Worm (Caenorhabditis elegans) whole organism, young adult: ENCODE measurements around the gene mip-2.
A peak's percentile ranks its signal among the peaks of the same experiment; 100 is the strongest.

Source experiments
- B0035.1 ChIP-seq: sonication (generic microtip); optimal IDR thresholded peaks from 2 replicates; lab custom pipeline; 2016; ENCODE audit warnings: missing genetic modification characterization, mild to moderate bottlenecking, missing compliant biosample characterization, missing genotype, missing genetic modification reagents
- B0261.1 ChIP-seq: sonication (generic microtip); optimal IDR thresholded peaks from 2 replicates; lab custom pipeline; 2016; ENCODE audit warnings: mild to moderate bottlenecking, missing genetic modification characterization, moderate library complexity, missing compliant biosample characterization
- C17E4.6 ChIP-seq: fragments of 200-800 bp; sonication (Bioruptor generic); IDR thresholded peaks from 2 replicates; pipeline ENCODE4 v1.3.6; 2022; ENCODE audit warnings: missing genetic modification reagents, missing genetic modification characterization, missing compliant biosample characterization
- F33H1.4 ChIP-seq: fragments of 200-800 bp; sonication (Bioruptor generic); IDR thresholded peaks from 2 replicates; pipeline ENCODE4 v1.3.6; 2022; ENCODE audit warnings: missing genetic modification reagents, missing genetic modification characterization, missing compliant biosample characterization
- F55B11.4 ChIP-seq: sonication (generic microtip); optimal IDR thresholded peaks from 2 replicates; lab custom pipeline; 2016; ENCODE audit warnings: missing compliant biosample characterization, missing genetic modification characterization, borderline replicate concordance; ENCODE audit not compliant: insufficient read depth
- F57A8.1 ChIP-seq: fragments of 200-800 bp; sonication (Bioruptor generic); optimal IDR thresholded peaks from 2 replicates; lab custom pipeline; 2018; ENCODE audit warnings: mild to moderate bottlenecking, missing genetic modification characterization, moderate library complexity, missing compliant biosample characterization
- K12H6.12 ChIP-seq: fragments of 200-800 bp; sonication (Bioruptor generic); optimal IDR thresholded peaks from 2 replicates; lab custom pipeline; 2018; ENCODE audit warnings: mild to moderate bottlenecking, missing genetic modification characterization, missing compliant biosample characterization
- T07F8.4 ChIP-seq: sonication (generic microtip); optimal IDR thresholded peaks from 2 replicates; lab custom pipeline; 2016; ENCODE audit warnings: mild to moderate bottlenecking, missing genetic modification characterization, moderate library complexity, missing compliant biosample characterization
- Y53G8AR.9 ChIP-seq: fragments of 200-800 bp; sonication (Bioruptor generic); conservative IDR thresholded peaks from 2 replicates; pipeline ENCODE4 v1.3.6; 2022; ENCODE audit warnings: missing genetic modification reagents, missing genetic modification characterization, missing compliant biosample characterization
- akir-1 ChIP-seq: fragments of 200-800 bp; sonication (Bioruptor generic); optimal IDR thresholded peaks from 2 replicates; lab custom pipeline; 2018; ENCODE audit warnings: mild to moderate bottlenecking, missing genetic modification characterization, moderate library complexity, missing compliant biosample characterization
- aptf-3 ChIP-seq: fragments of 200-800 bp; sonication (Bioruptor generic); IDR thresholded peaks from 2 replicates; pipeline ENCODE4 v1.3.6; 2022; ENCODE audit warnings: missing genetic modification characterization, missing compliant biosample characterization
- atf-7 ChIP-seq: sonication (generic microtip); optimal IDR thresholded peaks from 2 replicates; lab custom pipeline; 2017; ENCODE audit warnings: mild to moderate bottlenecking, missing genetic modification characterization, missing compliant biosample characterization
- athp-1 ChIP-seq: sonication (generic microtip); optimal IDR thresholded peaks from 2 replicates; lab custom pipeline; 2017; ENCODE audit warnings: mild to moderate bottlenecking, missing genetic modification characterization, missing compliant biosample characterization
- attf-3 ChIP-seq: fragments of 200-800 bp; sonication (Bioruptor generic); conservative IDR thresholded peaks from 2 replicates; pipeline ENCODE4 v1.3.6; 2022; ENCODE audit warnings: missing genetic modification reagents, missing genetic modification characterization, missing compliant biosample characterization
- bed-2 ChIP-seq: fragments of 200-800 bp; sonication (Bioruptor generic); IDR thresholded peaks from 2 replicates; pipeline ENCODE4 v1.3.6; 2022; ENCODE audit warnings: missing genetic modification reagents, missing genetic modification characterization, missing compliant biosample characterization
- ccch-3 ChIP-seq: fragments of 200-800 bp; sonication (Bioruptor generic); optimal IDR thresholded peaks from 2 replicates; lab custom pipeline; 2018; ENCODE audit warnings: mild to moderate bottlenecking, missing genetic modification characterization, missing compliant biosample characterization
- cebp-1 ChIP-seq, 2 experiments: fragments of 200-800 bp in 1 of 2; sonication (Bioruptor generic) in 1 of 2; sonication (generic microtip) in 1 of 2; IDR thresholded peaks in 1 of 2; optimal IDR thresholded peaks in 1 of 2; 2 replicates each; pipeline versions ENCODE4 v1.3.6 to Lab custom; 2017 to 2022; ENCODE audit warnings: missing compliant biosample characterization in 2 of 2, missing genetic modification characterization in 2 of 2, mild to moderate bottlenecking in 1 of 2, missing genetic modification reagents in 1 of 2, moderate library complexity in 1 of 2
- cebp-2 ChIP-seq: fragments of 200-800 bp; sonication (Bioruptor generic); IDR thresholded peaks from 2 replicates; pipeline ENCODE4 v1.3.6; 2022; ENCODE audit warnings: missing genetic modification characterization, missing compliant biosample characterization
- ceh-100 ChIP-seq: fragments of 200-800 bp; sonication (Bioruptor generic); IDR thresholded peaks from 2 replicates; pipeline ENCODE4 v1.3.6; 2022; ENCODE audit warnings: missing genetic modification reagents, missing genetic modification characterization, missing compliant biosample characterization
- die-1 ChIP-seq: sonication (generic microtip); optimal IDR thresholded peaks from 2 replicates; lab custom pipeline; 2016; ENCODE audit warnings: missing genotype, mild to moderate bottlenecking, missing genetic modification characterization, missing compliant biosample characterization
- dpff-1 ChIP-seq: sonication (generic microtip); optimal IDR thresholded peaks from 2 replicates; lab custom pipeline; 2017; ENCODE audit warnings: mild to moderate bottlenecking, missing genetic modification characterization, missing compliant biosample characterization
- dpl-1 ChIP-seq: fragments of 150-350 bp; optimal IDR thresholded peaks from 2 replicates; lab custom pipeline; 2014; ENCODE audit warnings: missing biosample characterization, missing genetic modification reagents, missing genetic modification characterization
- efl-1 ChIP-seq: fragments of 150-350 bp; optimal IDR thresholded peaks from 2 replicates; lab custom pipeline; 2014; ENCODE audit warnings: missing biosample characterization, missing genetic modification reagents, missing genetic modification characterization
- egl-18 ChIP-seq: fragments of 200-800 bp; sonication (Bioruptor generic); IDR thresholded peaks from 2 replicates; pipeline ENCODE4 v1.3.6; 2022; ENCODE audit warnings: missing genetic modification reagents, missing genetic modification characterization, missing compliant biosample characterization
- egl-44 ChIP-seq: fragments of 200-800 bp; sonication (Bioruptor generic); IDR thresholded peaks from 2 replicates; pipeline ENCODE4 v1.3.6; 2022; ENCODE audit warnings: missing genetic modification reagents, missing genetic modification characterization, missing compliant biosample characterization
- ekl-4 ChIP-seq: fragments of 200-800 bp; sonication (Bioruptor generic); IDR thresholded peaks from 2 replicates; pipeline ENCODE4 v1.3.6; 2022; ENCODE audit warnings: missing genetic modification reagents, missing genetic modification characterization, missing compliant biosample characterization
- ets-4 ChIP-seq: fragments of 200-800 bp; sonication (Bioruptor generic); optimal IDR thresholded peaks from 2 replicates; lab custom pipeline; 2018; ENCODE audit warnings: mild to moderate bottlenecking, missing genetic modification characterization, missing compliant biosample characterization
- him-1 ChIP-seq: sonication (generic microtip); optimal IDR thresholded peaks from 2 replicates; lab custom pipeline; 2016; ENCODE audit warnings: missing genotype, missing genetic modification reagents, missing genetic modification characterization, missing compliant biosample characterization
- let-607 ChIP-seq, 2 experiments: fragments of 200-800 bp in 1 of 2; sonication (Bioruptor generic) in 1 of 2; sonication (generic microtip) in 1 of 2; optimal IDR thresholded peaks; 2 replicates each; lab custom pipeline; 2016 to 2018; ENCODE audit warnings: mild to moderate bottlenecking in 2 of 2, missing compliant biosample characterization in 2 of 2, missing genetic modification characterization in 2 of 2, moderate library complexity in 2 of 2, missing genotype in 1 of 2
- lin-35 ChIP-seq, 3 experiments: fragments of 150-350 bp in 2 of 3; sonication (generic microtip) in 1 of 3; optimal IDR thresholded peaks; 2 replicates each; lab custom pipeline; 2014 to 2018; ENCODE audit warnings: missing biosample characterization in 3 of 3, missing genetic modification characterization in 3 of 3, missing genetic modification reagents in 3 of 3
- lin-40 ChIP-seq: sonication (generic microtip); optimal IDR thresholded peaks from 2 replicates; lab custom pipeline; 2016; ENCODE audit warnings: missing genetic modification characterization, mild to moderate bottlenecking, missing compliant biosample characterization, missing genotype, missing genetic modification reagents
- lin-54 ChIP-seq: fragments of 200-800 bp; sonication (Bioruptor generic); optimal IDR thresholded peaks from 2 replicates; lab custom pipeline; 2018; ENCODE audit warnings: mild to moderate bottlenecking, missing genetic modification characterization, missing compliant biosample characterization
- lsy-27 ChIP-seq: sonication (generic microtip); optimal IDR thresholded peaks from 2 replicates; lab custom pipeline; 2017; ENCODE audit warnings: missing genetic modification characterization, mild to moderate bottlenecking, missing compliant biosample characterization, antibody characterized with exemption, missing genotype, borderline replicate concordance; ENCODE audit not compliant: insufficient read depth
- madf-10 ChIP-seq: sonication (generic microtip); optimal IDR thresholded peaks from 2 replicates; lab custom pipeline; 2016; ENCODE audit warnings: mild to moderate bottlenecking, missing genetic modification characterization, missing compliant biosample characterization
- madf-3 ChIP-seq: fragments of 200-800 bp; sonication (Bioruptor generic); IDR thresholded peaks from 2 replicates; pipeline ENCODE4 v1.3.6; 2022; ENCODE audit warnings: missing genetic modification reagents, missing genetic modification characterization, missing compliant biosample characterization
- madf-6 ChIP-seq: fragments of 200-800 bp; sonication (Bioruptor generic); IDR thresholded peaks from 2 replicates; pipeline ENCODE4 v1.3.6; 2022; ENCODE audit warnings: missing genetic modification reagents, missing genetic modification characterization, missing compliant biosample characterization
- madf-8 ChIP-seq: fragments of 200-800 bp; sonication (Bioruptor generic); conservative IDR thresholded peaks from 2 replicates; pipeline ENCODE4 v1.3.6; 2022; ENCODE audit warnings: missing genetic modification reagents, missing genetic modification characterization, missing compliant biosample characterization
- nhr-27 ChIP-seq: fragments of 200-800 bp; sonication (Bioruptor generic); optimal IDR thresholded peaks from 2 replicates; lab custom pipeline; 2018; ENCODE audit warnings: mild to moderate bottlenecking, missing genetic modification characterization, moderate library complexity, missing compliant biosample characterization
- nhr-80 ChIP-seq: sonication (generic microtip); optimal IDR thresholded peaks from 2 replicates; lab custom pipeline; 2016; ENCODE audit warnings: missing genetic modification characterization, missing compliant biosample characterization
- nhr-90 ChIP-seq: sonication (generic microtip); optimal IDR thresholded peaks from 2 replicates; lab custom pipeline; 2016; ENCODE audit warnings: missing genotype, mild to moderate bottlenecking, missing genetic modification characterization, missing compliant biosample characterization
- rpc-1 ChIP-seq, 2 experiments: fragments of 150-350 bp in 1 of 2; sonication (generic microtip) in 1 of 2; optimal IDR thresholded peaks; 2 replicates each; lab custom pipeline; 2014 to 2018; ENCODE audit warnings: missing biosample characterization in 1 of 2, missing genetic modification characterization in 1 of 2, missing genetic modification reagents in 1 of 2, missing genotype in 1 of 2
- sdz-38 ChIP-seq: sonication (generic microtip); optimal IDR thresholded peaks from 2 replicates; lab custom pipeline; 2016; ENCODE audit warnings: missing genotype, missing genetic modification characterization, missing compliant biosample characterization
- sea-2 ChIP-seq: fragments of 200-800 bp; sonication (Bioruptor generic); IDR thresholded peaks from 2 replicates; pipeline ENCODE4 v1.3.6; 2022; ENCODE audit warnings: missing genetic modification characterization, missing compliant biosample characterization
- snpc-1.1 ChIP-seq: sonication (generic microtip); optimal IDR thresholded peaks from 2 replicates; lab custom pipeline; 2017; ENCODE audit warnings: missing genetic modification characterization, mild to moderate bottlenecking, missing compliant biosample characterization, antibody characterized with exemption, moderate library complexity, missing genotype, missing genetic modification reagents; ENCODE audit not compliant: insufficient read depth
- somi-1 ChIP-seq: fragments of 200-800 bp; sonication (Bioruptor generic); optimal IDR thresholded peaks from 2 replicates; lab custom pipeline; 2018; ENCODE audit warnings: mild to moderate bottlenecking, missing genetic modification characterization, missing compliant biosample characterization
- unc-62 ChIP-seq: fragments of 150-350 bp; optimal IDR thresholded peaks from 2 replicates; lab custom pipeline; 2014; ENCODE audit warnings: missing biosample characterization, missing genetic modification reagents, missing genetic modification characterization
- ztf-26 ChIP-seq: sonication (generic microtip); optimal IDR thresholded peaks from 2 replicates; lab custom pipeline; 2017; ENCODE audit warnings: missing genetic modification characterization, missing compliant biosample characterization
- ztf-28 ChIP-seq: fragments of 200-800 bp; sonication (Bioruptor generic); IDR thresholded peaks from 2 replicates; pipeline ENCODE4 v1.3.6; 2022; ENCODE audit warnings: missing genetic modification reagents, missing genetic modification characterization, missing compliant biosample characterization

Gene mip-2

ce11 chrV:13657291-13657690 is 14.5 kb downstream of the mip-2 start (continued):
- TF ChIP-seq cebp-1 (GFP tag; IDR thresholded peaks at IDR 0.05; lab: Robert Waterston, UW) = peak; percentile 8; the same call in 1 of the 2 replicates
- TF ChIP-seq cebp-1 (tag; optimal IDR thresholded peaks at IDR 0.05; lab: Kevin White, UChicago) = peak; percentile 71
- no peak for TF ChIP-seq akir-1 (GFP tag; lab: Kevin White, UChicago)
- TF ChIP-seq lin-35 (GFP tag; optimal IDR thresholded peaks at IDR 0.05; lab: Kevin White, UChicago) = peak in 1 of 3 experiments; percentile 33
- no peak for TF ChIP-seq egl-18
- no peak for TF ChIP-seq aptf-3 (GFP tag; lab: Robert Waterston, UW)
- no peak; the same call in 1 of the 2 replicates for TF ChIP-seq ekl-4 (GFP tag; lab: Robert Waterston, UW)
- 0 out of 2 replicates have a peak, but pooled peaks have one; percentile 16 for TF ChIP-seq madf-6 (GFP tag; lab: Robert Waterston, UW)
- no peak for TF ChIP-seq snpc-1.1 (tag; lab: Kevin White, UChicago)
- no peak for TF ChIP-seq F57A8.1 (GFP tag; lab: Kevin White, UChicago)
- TF ChIP-seq atf-7 (tag; lab: Kevin White, UChicago) = peak; percentile 62
- peak; percentile 44 for TF ChIP-seq lin-54
- no peak; the same call in 1 of the 2 replicates for TF ChIP-seq egl-44
- TF ChIP-seq ets-4 = no peak
- TF ChIP-seq efl-1 (GFP tag; lab: Kevin White, UChicago) = no peak
- no peak for TF ChIP-seq madf-8 (GFP tag; lab: Robert Waterston, UW)
- no peak for TF ChIP-seq B0261.1 (tag; lab: Kevin White, UChicago)
- TF ChIP-seq T07F8.4 (tag; lab: Kevin White, UChicago) = no peak
- no peak for TF ChIP-seq bed-2
- no peak for TF ChIP-seq madf-3
- TF ChIP-seq ccch-3 (GFP tag; lab: Kevin White, UChicago) = no peak
- TF ChIP-seq dpff-1 (tag; lab: Kevin White, UChicago) = no peak
- no peak for TF ChIP-seq F33H1.4 (GFP tag; lab: Robert Waterston, UW)
- no peak for TF ChIP-seq cebp-2 (GFP tag; lab: Robert Waterston, UW)
- peak; percentile 35 for TF ChIP-seq nhr-90 (tag; lab: Kevin White, UChicago)
- peak; percentile 62 for TF ChIP-seq ztf-26 (tag; lab: Kevin White, UChicago)
- TF ChIP-seq lin-40 = peak; percentile 44
- no peak for TF ChIP-seq attf-3 (GFP tag; lab: Robert Waterston, UW)
- no peak for TF ChIP-seq C17E4.6 (GFP tag; lab: Robert Waterston, UW)
- TF ChIP-seq somi-1 = peak; percentile 91
- TF ChIP-seq madf-10 (tag; lab: Kevin White, UChicago) = peak; percentile 57
- no peak for TF ChIP-seq athp-1 (tag; lab: Kevin White, UChicago)
- no peak for TF ChIP-seq ztf-28 (GFP tag; lab: Robert Waterston, UW)
- TF ChIP-seq dpl-1 (GFP tag; lab: Kevin White, UChicago) = no peak
- no peak for TF ChIP-seq lsy-27 (tag; lab: Kevin White, UChicago)
- TF ChIP-seq B0035.1 (tag; lab: Kevin White, UChicago) = no peak
- TF ChIP-seq rpc-1 (optimal IDR thresholded peaks at IDR 0.05; lab: Kevin White, UChicago) = no peak
- TF ChIP-seq rpc-1 (tag; optimal IDR thresholded peaks at IDR 0.05; lab: Kevin White, UChicago) = no peak
- no peak for TF ChIP-seq sdz-38 (tag; lab: Kevin White, UChicago)
- no peak for TF ChIP-seq Y53G8AR.9 (GFP tag; lab: Robert Waterston, UW)
- TF ChIP-seq K12H6.12 (tag; lab: Kevin White, UChicago) = no peak
- TF ChIP-seq him-1 (tag; lab: Kevin White, UChicago) = no peak
- peak; percentile 73 for TF ChIP-seq nhr-80 (tag; lab: Kevin White, UChicago)
- no peak for TF ChIP-seq ceh-100
- no peak for TF ChIP-seq nhr-27 (tag; lab: Kevin White, UChicago)
- no peak for TF ChIP-seq F55B11.4 (tag; lab: Kevin White, UChicago)
- TF ChIP-seq unc-62 = peak; percentile 58
- TF ChIP-seq die-1 = no peak
- TF ChIP-seq sea-2 = no peak
- no peak for TF ChIP-seq let-607 (tag; optimal IDR thresholded peaks at IDR 0.05; lab: Kevin White, UChicago)
